Worm (Caenorhabditis elegans) whole organism, L4/young adult: ENCODE data around the gene srd-44.

ENCODE experiments used
- dao-5 ChIP-seq: sonication (generic microtip); optimal IDR thresholded peaks from 2 replicates; lab custom pipeline; 2016; ENCODE audit warnings: missing genotype, missing genetic modification characterization, moderate library complexity, missing compliant biosample characterization
- him-1 ChIP-seq: sonication (generic microtip); optimal IDR thresholded peaks from 2 replicates; lab custom pipeline; 2016; ENCODE audit warnings: missing genotype, missing genetic modification reagents, missing genetic modification characterization, missing compliant biosample characterization

DNA sequence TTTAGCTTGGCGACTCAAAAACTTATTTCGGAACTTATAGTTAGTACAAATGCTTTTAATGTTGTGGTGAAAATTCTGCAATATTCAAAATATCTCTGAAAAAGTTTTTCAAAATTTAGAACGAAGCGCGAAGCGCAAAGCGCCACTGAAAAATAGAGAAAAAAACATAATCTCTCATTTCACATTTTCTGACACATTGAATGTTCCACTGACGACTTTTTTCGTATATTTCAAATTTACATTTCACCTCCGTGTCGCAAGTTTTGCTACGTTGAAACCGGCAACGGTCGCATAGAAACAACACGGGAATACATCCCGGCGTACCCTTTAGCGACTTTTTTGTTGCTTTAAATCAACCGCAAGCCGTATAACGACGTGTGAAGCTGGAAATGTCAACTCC is 10.1 kb downstream of the srd-44 start, which contains the start of gene F42F12.14:
- TF ChIP-seq him-1 (tag; lab: Kevin White, UChicago) (no peak), dao-5 (no peak)
